ENCODE assay signal across 1 fruit fly cellular context in the genomic region with DNA sequence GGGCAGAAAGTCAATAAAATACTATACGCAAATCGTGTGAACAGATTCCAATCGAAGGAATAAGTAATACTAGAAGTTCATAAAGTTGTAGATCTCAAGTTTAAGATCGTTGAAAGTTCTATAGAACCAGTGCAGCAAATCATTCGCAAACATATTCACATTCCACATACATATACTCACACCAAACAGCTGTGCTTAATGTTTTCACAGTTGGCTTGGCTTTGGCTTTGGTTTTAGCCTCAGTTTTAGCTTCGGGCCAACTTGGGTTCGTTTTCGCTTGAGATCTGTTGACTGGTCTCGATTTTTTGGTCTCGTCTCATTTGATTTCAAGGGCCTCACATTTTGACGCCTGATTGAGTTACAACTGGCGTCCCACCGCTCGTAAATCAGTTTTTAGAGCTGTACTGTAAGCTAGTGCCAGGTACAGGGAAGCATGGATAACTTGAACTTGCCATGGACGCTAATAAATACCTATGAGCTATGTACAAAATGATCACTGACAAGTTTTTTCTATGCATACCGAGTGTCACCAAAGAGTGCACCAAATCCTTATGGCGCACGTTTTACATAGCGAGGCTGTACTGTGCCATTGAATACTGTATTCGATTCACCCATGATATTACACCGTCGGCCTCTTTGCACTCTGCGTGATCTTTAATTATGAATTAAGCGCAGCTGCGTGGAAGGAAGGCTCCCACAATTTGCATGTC.
TF ChIP-seq lines count a peak whose summit lies in the region.

No protein-coding gene starts in this region.

TF ChIP-seq in whole organism, embryonic, 481 proteins besides CTCF, POLR2A, EP300 and RAD21 (continued from another document and continues in another):
- peak; percentile 93 for TF ChIP-seq Ada2b (GFP tag; IDR thresholded peaks at IDR 0.05; lab: Robert Waterston, UW)
- peak; percentile 76 for TF ChIP-seq Dip3 (GFP tag; optimal IDR thresholded peaks at IDR 0.05; lab: Kevin White, UChicago)
- TF ChIP-seq ab (GFP tag; optimal IDR thresholded peaks at IDR 0.05; lab: Kevin White, UChicago): peak; percentile 69
- peak; percentile 85 for TF ChIP-seq CG6272 (GFP tag; IDR thresholded peaks at IDR 0.05; lab: Robert Waterston, UW)
- peak; percentile 69 for TF ChIP-seq CG11093 (GFP tag; IDR thresholded peaks at IDR 0.05; lab: Robert Waterston, UW)
- TF ChIP-seq CG18476 (GFP tag; optimal IDR thresholded peaks at IDR 0.05; lab: Kevin White, UChicago): peak; percentile 51
- peak; percentile 77 for TF ChIP-seq Sox102F (GFP tag; optimal IDR thresholded peaks at IDR 0.05; lab: Kevin White, UChicago)
- TF ChIP-seq PHDP (tag; optimal IDR thresholded peaks at IDR 0.05; lab: Kevin White, UChicago): peak; percentile 76
- TF ChIP-seq Eip74EF (GFP tag; optimal IDR thresholded peaks at IDR 0.05; lab: Kevin White, UChicago): peak in 1 of 2 experiments; percentile 35
- peak; percentile 72 for TF ChIP-seq Blimp-1 (GFP tag; optimal IDR thresholded peaks at IDR 0.05; lab: Kevin White, UChicago)
- peak; percentile 65 for TF ChIP-seq ERR (GFP tag; optimal IDR thresholded peaks at IDR 0.05; lab: Kevin White, UChicago)
- TF ChIP-seq chn (GFP tag; optimal IDR thresholded peaks at IDR 0.05; lab: Kevin White, UChicago): peak; percentile 56
- peak; percentile 72; the same call in 2 of the 3 replicates for TF ChIP-seq z (GFP tag; IDR thresholded peaks at IDR 0.05; lab: Robert Waterston, UW)
- peak; percentile 76 for TF ChIP-seq CG30431 (GFP tag; optimal IDR thresholded peaks at IDR 0.05; lab: Kevin White, UChicago)
- TF ChIP-seq grau (tag; optimal IDR thresholded peaks at IDR 0.05; lab: Kevin White, UChicago): peak; percentile 94
- 0 out of 2 replicates have a peak, but pooled peaks have one; percentile 35 for TF ChIP-seq Poxn (GFP tag; IDR thresholded peaks at IDR 0.05; lab: Robert Waterston, UW)
- peak; percentile 78 for TF ChIP-seq Ravus (GFP tag; IDR thresholded peaks at IDR 0.05; lab: Robert Waterston, UW)
- peak; percentile 82; the same call in 1 of the 2 replicates for TF ChIP-seq rib (GFP tag; IDR thresholded peaks at IDR 0.05; lab: Robert Waterston, UW)
- peak; percentile 62 for TF ChIP-seq D19B (GFP tag; optimal IDR thresholded peaks at IDR 0.05; lab: Kevin White, UChicago)
- TF ChIP-seq ap (GFP tag; IDR thresholded peaks at IDR 0.05; lab: Robert Waterston, UW): peak; percentile 63
- TF ChIP-seq CG14050 (GFP tag; IDR thresholded peaks at IDR 0.05; lab: Robert Waterston, UW): peak; percentile 69
- TF ChIP-seq chinmo (GFP tag; IDR thresholded peaks at IDR 0.05; lab: Robert Waterston, UW; ENCODE audit: partially characterized antibody): peak; percentile 53; the same call in 1 of the 4 replicates
- peak; percentile 76 for TF ChIP-seq ara (GFP tag; IDR thresholded peaks at IDR 0.05; lab: Robert Waterston, UW)
- peak; percentile 84 for TF ChIP-seq CoRest (tag; optimal IDR thresholded peaks at IDR 0.05; lab: Kevin White, UChicago)
- peak; percentile 58 for TF ChIP-seq nau (GFP tag; optimal IDR thresholded peaks at IDR 0.05; lab: Kevin White, UChicago)
- peak; percentile 99 for TF ChIP-seq Med (GFP tag; lab: Kevin White, UChicago)
- peak; percentile 76 for TF ChIP-seq pum (GFP tag; optimal IDR thresholded peaks at IDR 0.05; lab: Kevin White, UChicago)
- peak; percentile 78; the same call in 2 of the 3 replicates for TF ChIP-seq Optix (GFP tag; IDR thresholded peaks at IDR 0.05; lab: Robert Waterston, UW)
- TF ChIP-seq CG2116 (GFP tag; optimal IDR thresholded peaks at IDR 0.05; lab: Kevin White, UChicago): peak; percentile 9
- peak; percentile 31 for TF ChIP-seq ash1 (GFP tag; optimal IDR thresholded peaks at IDR 0.05; lab: Kevin White, UChicago)
- TF ChIP-seq D19A (tag; optimal IDR thresholded peaks at IDR 0.05; lab: Kevin White, UChicago): peak; percentile 59
- TF ChIP-seq sna (GFP tag; IDR thresholded peaks at IDR 0.05; lab: Robert Waterston, UW; ENCODE audit: partially characterized antibody): no peak
- TF ChIP-seq H2.0 (GFP tag; IDR thresholded peaks at IDR 0.05; lab: Robert Waterston, UW): peak; percentile 88
- peak; percentile 86 for TF ChIP-seq CG17359 (tag; optimal IDR thresholded peaks at IDR 0.05; lab: Kevin White, UChicago)
- TF ChIP-seq MESR4 (GFP tag; optimal IDR thresholded peaks at IDR 0.05; lab: Kevin White, UChicago): no peak
- TF ChIP-seq Hmr (GFP tag; optimal IDR thresholded peaks at IDR 0.05; lab: Kevin White, UChicago): peak; percentile 73
- peak; percentile 80 for TF ChIP-seq so (GFP tag; IDR thresholded peaks at IDR 0.05; lab: Robert Waterston, UW)
- TF ChIP-seq gem (tag; optimal IDR thresholded peaks at IDR 0.05; lab: Kevin White, UChicago): peak; percentile 82
- peak; percentile 56 for TF ChIP-seq CG17802 (tag; optimal IDR thresholded peaks at IDR 0.05; lab: Kevin White, UChicago)
- no peak for TF ChIP-seq CG7963 (GFP tag; IDR thresholded peaks at IDR 0.05; lab: Robert Waterston, UW; ENCODE audit: partially characterized antibody)
- no peak for TF ChIP-seq Hr39 (optimal IDR thresholded peaks at IDR 0.05; lab: Kevin White, UChicago)
- peak; percentile 49; the same call in 1 of the 3 replicates for TF ChIP-seq CG17361 (GFP tag; IDR thresholded peaks at IDR 0.05; lab: Robert Waterston, UW)
- TF ChIP-seq Oaz (GFP tag; IDR thresholded peaks at IDR 0.05; lab: Robert Waterston, UW): peak; percentile 78
- peak; percentile 69 for TF ChIP-seq CG15696 (tag; optimal IDR thresholded peaks at IDR 0.05; lab: Kevin White, UChicago)
- peak; percentile 90 for TF ChIP-seq Aef1 (GFP tag; IDR thresholded peaks at IDR 0.05; lab: Robert Waterston, UW)
- TF ChIP-seq Six4 (GFP tag; optimal IDR thresholded peaks at IDR 0.05; lab: Kevin White, UChicago): peak; percentile 79
- TF ChIP-seq sob (GFP tag; IDR thresholded peaks at IDR 0.05; lab: Robert Waterston, UW): peak; percentile 91
- TF ChIP-seq sim (GFP tag; IDR thresholded peaks at IDR 0.05; lab: Robert Waterston, UW): peak; percentile 79; the same call in 1 of the 2 replicates
- TF ChIP-seq caup (GFP tag; optimal IDR thresholded peaks at IDR 0.05; lab: Kevin White, UChicago; ENCODE audit: severe bottlenecking): peak; percentile 83
- peak; percentile 62 for TF ChIP-seq CG10147 (GFP tag; optimal IDR thresholded peaks at IDR 0.05; lab: Kevin White, UChicago)
- peak; percentile 94 for TF ChIP-seq mam (GFP tag; optimal IDR thresholded peaks at IDR 0.05; lab: Kevin White, UChicago)
- peak; percentile 89 for TF ChIP-seq CG15269 (tag; optimal IDR thresholded peaks at IDR 0.05; lab: Kevin White, UChicago)
- TF ChIP-seq Meics (GFP tag; optimal IDR thresholded peaks at IDR 0.05; lab: Kevin White, UChicago): peak; percentile 83
- peak; percentile 74 for TF ChIP-seq CG10979 (tag; optimal IDR thresholded peaks at IDR 0.05; lab: Kevin White, UChicago)
- peak; percentile 56; the same call in 2 of the 3 replicates for TF ChIP-seq sr (GFP tag; IDR thresholded peaks at IDR 0.05; lab: Robert Waterston, UW)
- TF ChIP-seq Opbp (GFP tag; IDR thresholded peaks at IDR 0.05; lab: Robert Waterston, UW; ENCODE audit: partially characterized antibody): no peak
- TF ChIP-seq CG12299 (tag; optimal IDR thresholded peaks at IDR 0.05; lab: Kevin White, UChicago): peak; percentile 5
- no peak for TF ChIP-seq zf30C (GFP tag; optimal IDR thresholded peaks at IDR 0.05; lab: Kevin White, UChicago)
- TF ChIP-seq CG31441 (GFP tag; IDR thresholded peaks at IDR 0.05; lab: Robert Waterston, UW): peak; percentile 64
- peak; percentile 64 for TF ChIP-seq kah (GFP tag; optimal IDR thresholded peaks at IDR 0.05; lab: Kevin White, UChicago)
- no peak for TF ChIP-seq CG16813 (GFP tag; IDR thresholded peaks at IDR 0.05; lab: Robert Waterston, UW; ENCODE audit: partially characterized antibody)
- TF ChIP-seq nerfin-1 (tag; optimal IDR thresholded peaks at IDR 0.05; lab: Kevin White, UChicago): peak; percentile 58
- no peak for TF ChIP-seq cg (GFP tag; optimal IDR thresholded peaks at IDR 0.05; lab: Kevin White, UChicago)
- TF ChIP-seq peb (GFP tag; IDR thresholded peaks at IDR 0.05; lab: Robert Waterston, UW): peak; percentile 65
- TF ChIP-seq CG10565 (GFP tag; optimal IDR thresholded peaks at IDR 0.05; lab: Kevin White, UChicago): peak; percentile 17
- no peak for TF ChIP-seq zen2 (GFP tag; IDR thresholded peaks at IDR 0.05; lab: Robert Waterston, UW; ENCODE audit: partially characterized antibody)
- TF ChIP-seq gro (GFP tag; optimal IDR thresholded peaks at IDR 0.05; lab: Kevin White, UChicago): peak; percentile 91
- TF ChIP-seq CG2712 (tag; optimal IDR thresholded peaks at IDR 0.05; lab: Kevin White, UChicago): peak; percentile 67
- TF ChIP-seq ken (GFP tag; IDR thresholded peaks at IDR 0.05; lab: Robert Waterston, UW): peak; percentile 72; the same call in 2 of the 3 replicates
- TF ChIP-seq bcd (GFP tag; optimal IDR thresholded peaks at IDR 0.05; lab: Kevin White, UChicago): peak; percentile 75
- peak; percentile 84 for TF ChIP-seq unpg (GFP tag; optimal IDR thresholded peaks at IDR 0.05; lab: Kevin White, UChicago)
- no peak for TF ChIP-seq Trl (optimal IDR thresholded peaks at IDR 0.05; lab: Kevin White, UChicago)
- peak; percentile 88 for TF ChIP-seq Trl (GFP tag; optimal IDR thresholded peaks at IDR 0.05; lab: Kevin White, UChicago)
- peak; percentile 87 for TF ChIP-seq bab2 (GFP tag; optimal IDR thresholded peaks at IDR 0.05; lab: Kevin White, UChicago)
- TF ChIP-seq wor (GFP tag; IDR thresholded peaks at IDR 0.05; lab: Robert Waterston, UW): peak; percentile 50
- peak; percentile 89 for TF ChIP-seq CG16779 (GFP tag; IDR thresholded peaks at IDR 0.05; lab: Robert Waterston, UW)
- peak; percentile 83 for TF ChIP-seq CG4730 (GFP tag; IDR thresholded peaks at IDR 0.05; lab: Robert Waterston, UW)
- peak; percentile 77 for TF ChIP-seq CG18764 (GFP tag; optimal IDR thresholded peaks at IDR 0.05; lab: Kevin White, UChicago)
- TF ChIP-seq CG10274 (GFP tag; optimal IDR thresholded peaks at IDR 0.05; lab: Kevin White, UChicago): peak; percentile 74
- peak; percentile 83 for TF ChIP-seq ci (GFP tag; IDR thresholded peaks at IDR 0.05; lab: Robert Waterston, UW)
- no peak for TF ChIP-seq fd102C (GFP tag; optimal IDR thresholded peaks at IDR 0.05; lab: Kevin White, UChicago)
- peak; percentile 38 for TF ChIP-seq CG8089 (GFP tag; optimal IDR thresholded peaks at IDR 0.05; lab: Kevin White, UChicago)
- TF ChIP-seq croc (GFP tag; conservative IDR thresholded peaks at IDR 0.05; lab: Robert Waterston, UW): peak; percentile 58; the same call in 2 of the 3 replicates
- TF ChIP-seq CG8388 (GFP tag; optimal IDR thresholded peaks at IDR 0.05; lab: Kevin White, UChicago): peak; percentile 26
- TF ChIP-seq Scr (GFP tag; IDR thresholded peaks at IDR 0.05; lab: Robert Waterston, UW; ENCODE audit: partially characterized antibody): no peak
- TF ChIP-seq CG11085 (GFP tag; IDR thresholded peaks at IDR 0.05; lab: Robert Waterston, UW): peak; percentile 86
- TF ChIP-seq CG4282 (GFP tag; optimal IDR thresholded peaks at IDR 0.05; lab: Kevin White, UChicago): peak; percentile 47
- no peak for TF ChIP-seq hbn (GFP tag; IDR thresholded peaks at IDR 0.05; lab: Robert Waterston, UW; ENCODE audit: partially characterized antibody)
- TF ChIP-seq CG6854 (GFP tag; optimal IDR thresholded peaks at IDR 0.05; lab: Kevin White, UChicago): peak; percentile 40
- peak; percentile 78 for TF ChIP-seq tap (tag; optimal IDR thresholded peaks at IDR 0.05; lab: Kevin White, UChicago)
- TF ChIP-seq sens (GFP tag; lab: Kevin White, UChicago): peak; percentile 93
- TF ChIP-seq fru (optimal IDR thresholded peaks at IDR 0.05; lab: Kevin White, UChicago): no peak
- peak; percentile 92 for TF ChIP-seq Antp (GFP tag; optimal IDR thresholded peaks at IDR 0.05; lab: Kevin White, UChicago)
- peak; percentile 61 for TF ChIP-seq cwo (GFP tag; optimal IDR thresholded peaks at IDR 0.05; lab: Kevin White, UChicago)
- peak; percentile 73 for TF ChIP-seq Chrac-16 (GFP tag; optimal IDR thresholded peaks at IDR 0.05; lab: Kevin White, UChicago)
- TF ChIP-seq ftz-f1 (GFP tag; optimal IDR thresholded peaks at IDR 0.05; lab: Kevin White, UChicago): no peak
- TF ChIP-seq CG11560 (tag; IDR thresholded peaks at IDR 0.05; lab: Robert Waterston, UW): peak; percentile 76
- TF ChIP-seq CG10321 (GFP tag; IDR thresholded peaks at IDR 0.05; lab: Robert Waterston, UW): peak; percentile 64
- TF ChIP-seq dati (GFP tag; IDR thresholded peaks at IDR 0.05; lab: Robert Waterston, UW): peak; percentile 69
- peak; percentile 80 for TF ChIP-seq B-H1 (GFP tag; IDR thresholded peaks at IDR 0.05; lab: Robert Waterston, UW)
- peak; percentile 91 for TF ChIP-seq CG11456 (GFP tag; IDR thresholded peaks at IDR 0.05; lab: Robert Waterston, UW)
- TF ChIP-seq da (GFP tag; optimal IDR thresholded peaks at IDR 0.05; lab: Kevin White, UChicago): peak; percentile 24
- TF ChIP-seq CG30403 (GFP tag; optimal IDR thresholded peaks at IDR 0.05; lab: Kevin White, UChicago): peak; percentile 76
- TF ChIP-seq Nf-YA (GFP tag; IDR thresholded peaks at IDR 0.05; lab: Robert Waterston, UW): peak; percentile 73
- TF ChIP-seq CG3163 (GFP tag; optimal IDR thresholded peaks at IDR 0.05; lab: Kevin White, UChicago): peak; percentile 51
- no peak for TF ChIP-seq Neu2 (GFP tag; optimal IDR thresholded peaks at IDR 0.05; lab: Kevin White, UChicago; ENCODE audit: borderline replicate concordance)
- TF ChIP-seq danr (GFP tag; IDR thresholded peaks at IDR 0.05; lab: Robert Waterston, UW): 0 out of 2 replicates have a peak, but pooled peaks have one; percentile 41
- TF ChIP-seq gcm (GFP tag; optimal IDR thresholded peaks at IDR 0.05; lab: Kevin White, UChicago): no peak
- TF ChIP-seq Ptx1 (GFP tag; IDR thresholded peaks at IDR 0.05; lab: Robert Waterston, UW): peak; percentile 92
- no peak for TF ChIP-seq BEAF-32 (GFP tag; optimal IDR thresholded peaks at IDR 0.05; lab: Kevin White, UChicago)
- TF ChIP-seq aop (GFP tag; IDR thresholded peaks at IDR 0.05; lab: Robert Waterston, UW): peak; percentile 61; the same call in 1 of the 2 replicates
- peak; percentile 74 for TF ChIP-seq schlank (tag; optimal IDR thresholded peaks at IDR 0.05; lab: Kevin White, UChicago)
- peak; percentile 78 for TF ChIP-seq ssp (GFP tag; IDR thresholded peaks at IDR 0.05; lab: Robert Waterston, UW)
- no peak for TF ChIP-seq hth (optimal IDR thresholded peaks at IDR 0.05; lab: Kevin White, UChicago)
- peak; percentile 55 for TF ChIP-seq CG14965 (GFP tag; optimal IDR thresholded peaks at IDR 0.05; lab: Kevin White, UChicago; ENCODE audit: borderline replicate concordance)
- peak; percentile 84 for TF ChIP-seq CG4820 (GFP tag; optimal IDR thresholded peaks at IDR 0.05; lab: Kevin White, UChicago)
- no peak for TF ChIP-seq TFAM (GFP tag; optimal IDR thresholded peaks at IDR 0.05; lab: Kevin White, UChicago)
- peak; percentile 54 for TF ChIP-seq CG11723 (GFP tag; optimal IDR thresholded peaks at IDR 0.05; lab: Kevin White, UChicago)
- TF ChIP-seq en (GFP tag; optimal IDR thresholded peaks at IDR 0.05; lab: Kevin White, UChicago): peak; percentile 71
- TF ChIP-seq CG14014 (GFP tag; IDR thresholded peaks at IDR 0.05; lab: Robert Waterston, UW): peak; percentile 94
